Worm (Caenorhabditis elegans): Measurements from ENCODE around the gene aakg-3.
A peak's percentile ranks its signal among the peaks of the same experiment; 100 is the strongest.

The aakg-3 gene

ce11 chrX:2996976-2997399 lies 20.7 kb downstream of the aakg-3 start (continued):
- peak; percentile 95 for TF ChIP-seq grh-1 (GFP tag; IDR thresholded peaks at IDR 0.05)
- TF ChIP-seq jun-1 (tag; optimal IDR thresholded peaks at IDR 0.05): peak; percentile 99
- peak; percentile 67 for TF ChIP-seq tlp-1 (tag; optimal IDR thresholded peaks at IDR 0.05)
- TF ChIP-seq mdl-1 (tag; optimal IDR thresholded peaks at IDR 0.05): peak in 1 of 2 experiments; percentile 89
- peak; percentile 95 for TF ChIP-seq ceh-63 (GFP tag; optimal IDR thresholded peaks at IDR 0.05)
- peak; percentile 29 for TF ChIP-seq unc-62 (GFP tag; optimal IDR thresholded peaks at IDR 0.05)
- TF ChIP-seq vab-15 (tag; optimal IDR thresholded peaks at IDR 0.05): peak; percentile 59
- peak; percentile 91 for TF ChIP-seq lin-13 (GFP tag; optimal IDR thresholded peaks at IDR 0.05)
- TF ChIP-seq unc-98 (GFP tag; IDR thresholded peaks at IDR 0.05): peak; percentile 91
- TF ChIP-seq xbp-1 (tag; optimal IDR thresholded peaks at IDR 0.05): peak; percentile 95
- peak; percentile 82 for TF ChIP-seq pqm-1 (tag; optimal IDR thresholded peaks at IDR 0.05)
- peak; percentile 90 for TF ChIP-seq fkh-4 (tag; optimal IDR thresholded peaks at IDR 0.05; ENCODE audit: borderline replicate concordance)
- TF ChIP-seq lin-35 (GFP tag; optimal IDR thresholded peaks at IDR 0.05): peak; percentile 72 to 88
- TF ChIP-seq efl-3 (GFP tag; optimal IDR thresholded peaks at IDR 0.05): peak; percentile 96
- TF ChIP-seq lsy-2 (tag; optimal IDR thresholded peaks at IDR 0.05): peak; percentile 95 to 96
- TF ChIP-seq pax-3 (tag; optimal IDR thresholded peaks at IDR 0.05): peak; percentile 93
- peak; percentile 41 for TF ChIP-seq F16B12.6 (tag; optimal IDR thresholded peaks at IDR 0.05)
- peak; percentile 46 for TF ChIP-seq blmp-1 (tag; optimal IDR thresholded peaks at IDR 0.05)
- TF ChIP-seq tbx-2 (tag; optimal IDR thresholded peaks at IDR 0.05): peak; percentile 99
- peak; percentile 64 for TF ChIP-seq nhr-84 (tag; optimal IDR thresholded peaks at IDR 0.05)
- peak; percentile 99 for TF ChIP-seq fos-1 (tag; optimal IDR thresholded peaks at IDR 0.05)
- TF ChIP-seq skn-1 (tag; optimal IDR thresholded peaks at IDR 0.05): peak; percentile 99
- peak; percentile 88 for TF ChIP-seq ces-1 (GFP tag; optimal IDR thresholded peaks at IDR 0.05)
- peak; percentile 99 for TF ChIP-seq nhr-11 (tag; optimal IDR thresholded peaks at IDR 0.05)
- TF ChIP-seq swsn-7 (tag; optimal IDR thresholded peaks at IDR 0.05): peak; percentile 99
- peak; percentile 99 for TF ChIP-seq nhr-71 (tag; optimal IDR thresholded peaks at IDR 0.05)
- TF ChIP-seq nhr-90 (tag; optimal IDR thresholded peaks at IDR 0.05; ENCODE audit: poor library complexity): peak; percentile 99
- TF ChIP-seq hlh-4 (tag; optimal IDR thresholded peaks at IDR 0.05): peak; percentile 85
- peak; percentile 98 for TF ChIP-seq hpl-2 (GFP tag; optimal IDR thresholded peaks at IDR 0.05)
- peak; percentile 98 for TF ChIP-seq C16A3.4 (tag; optimal IDR thresholded peaks at IDR 0.05)
- peak; percentile 99 for TF ChIP-seq egl-13 (tag; optimal IDR thresholded peaks at IDR 0.05)
- TF ChIP-seq mef-2 (tag; optimal IDR thresholded peaks at IDR 0.05): peak; percentile 93
- no peak for TF ChIP-seq ama-1 (optimal IDR thresholded peaks at IDR 0.05)

ce11 chrX:2999652-3000051 lies 23.4 kb downstream of the aakg-3 start, which contains the start of gene Y41G9A.17:
TSS of gene Y41G9A.17 (minus strand) at chrX:2999752.
- TF ChIP-seq nhr-90 (tag; optimal IDR thresholded peaks at IDR 0.05; ENCODE audit: poor library complexity): no peak
- TF ChIP-seq lin-15B (tag; optimal IDR thresholded peaks at IDR 0.05): no peak
- TF ChIP-seq nhr-71 (tag; optimal IDR thresholded peaks at IDR 0.05): no peak
- no peak for TF ChIP-seq mep-1 (tag; optimal IDR thresholded peaks at IDR 0.05)
- no peak for TF ChIP-seq C34B4.2 (tag; optimal IDR thresholded peaks at IDR 0.05)

- no peak for TF ChIP-seq fos-1 (tag; optimal IDR thresholded peaks at IDR 0.05)
- TF ChIP-seq ces-1 (GFP tag; optimal IDR thresholded peaks at IDR 0.05): no peak
- no peak for TF ChIP-seq unc-86 (tag; optimal IDR thresholded peaks at IDR 0.05)
- no peak for TF ChIP-seq tlp-1 (tag; optimal IDR thresholded peaks at IDR 0.05)
- TF ChIP-seq fkh-10 (GFP tag; optimal IDR thresholded peaks at IDR 0.05): no peak
These were observed 27.5 kb downstream of the aakg-3 start, which contains the start of gene Y41G9A.6 for ce11 chrX:3003703-3004102. TSS of gene Y41G9A.6 (minus strand) at chrX:3003803.

ce11 chrX:3009190-3009589 lies 32.9 kb downstream of the aakg-3 start, which contains the start of gene Y48D7A.1:
TSS of gene Y48D7A.1 (plus strand) at chrX:3009490.
- TF ChIP-seq xbp-1 (tag; optimal IDR thresholded peaks at IDR 0.05): no peak
- no peak for TF ChIP-seq ceh-63 (GFP tag; optimal IDR thresholded peaks at IDR 0.05)
- no peak for TF ChIP-seq F16B12.6 (tag; optimal IDR thresholded peaks at IDR 0.05)

All from whole organism, L1 larva.